Worm (Caenorhabditis elegans) whole organism, mixed stage, embryonic: ENCODE data around the gene ZC239.20.

Source experiments
- ces-1 ChIP-seq: fragments of 150-350 bp; optimal IDR thresholded peaks from 2 replicates; lab custom pipeline; 2014; ENCODE audit warnings: missing biosample characterization, missing genetic modification reagents, missing genetic modification characterization
- nhr-12 ChIP-seq: fragments of 150-350 bp; optimal IDR thresholded peaks from 2 replicates; lab custom pipeline; 2014; ENCODE audit warnings: missing biosample characterization, missing genetic modification characterization
- nhr-76 ChIP-seq: sonication (generic microtip); optimal IDR thresholded peaks from 2 replicates; lab custom pipeline; 2017; ENCODE audit warnings: missing biosample characterization, missing genetic modification characterization
- snpc-4 ChIP-seq: fragments of 150-350 bp; optimal IDR thresholded peaks from 2 replicates; lab custom pipeline; 2014; ENCODE audit warnings: missing biosample characterization, missing genetic modification characterization
- sptf-1 ChIP-seq: sonication (generic microtip); optimal IDR thresholded peaks from 2 replicates; lab custom pipeline; 2017; ENCODE audit warnings: mild to moderate bottlenecking, missing genetic modification characterization, moderate library complexity, missing compliant biosample characterization
- unc-62 ChIP-seq: fragments of 150-350 bp; optimal IDR thresholded peaks from 2 replicates; lab custom pipeline; 2014; ENCODE audit warnings: missing biosample characterization, missing genetic modification reagents, missing genetic modification characterization

ce11 chrII:3247556-3247955 lies 41.2 kb upstream of the ZC239.20 start:
- TF ChIP-seq sptf-1 (no peak), unc-62 (GFP tag; lab: Kevin White, UChicago) (no peak), ces-1 (GFP tag; lab: Kevin White, UChicago) (no peak), nhr-12 (tag; lab: Kevin White, UChicago) (no peak), nhr-76 (tag; lab: Kevin White, UChicago) (no peak), snpc-4 (tag; lab: Kevin White, UChicago) (no peak)
